Worm (Caenorhabditis elegans) whole organism, late embryonic: Measurements from ENCODE around the gene Y39E4B.6.

Experiments
- C08G9.2 ChIP-seq: sonication (generic microtip); optimal IDR thresholded peaks from 2 replicates; lab custom pipeline; 2016; ENCODE audit warnings: mild to moderate bottlenecking, missing genetic modification characterization, moderate library complexity, missing compliant biosample characterization
- C38D4.7 ChIP-seq: fragments of 200-800 bp; sonication (Bioruptor generic); optimal IDR thresholded peaks from 2 replicates; lab custom pipeline; 2018; ENCODE audit warnings: mild to moderate bottlenecking, missing genetic modification characterization, moderate library complexity, missing compliant biosample characterization
- K02D7.2 ChIP-seq: sonication (generic microtip); optimal IDR thresholded peaks from 2 replicates; lab custom pipeline; 2017; ENCODE audit warnings: mild to moderate bottlenecking, missing genetic modification characterization, missing compliant biosample characterization
- ahr-1 ChIP-seq: sonication (generic microtip); optimal IDR thresholded peaks from 2 replicates; lab custom pipeline; 2016; ENCODE audit warnings: missing genetic modification characterization, missing compliant biosample characterization
- ceh-18 ChIP-seq: sonication (generic microtip); optimal IDR thresholded peaks from 2 replicates; lab custom pipeline; 2016; ENCODE audit warnings: missing genetic modification characterization, missing compliant biosample characterization
- ceh-19 ChIP-seq: fragments of 200-800 bp; sonication (Bioruptor generic); optimal IDR thresholded peaks from 2 replicates; lab custom pipeline; 2018; ENCODE audit warnings: mild to moderate bottlenecking, missing genetic modification characterization, missing compliant biosample characterization
- ceh-2 ChIP-seq: sonication (generic microtip); optimal IDR thresholded peaks from 2 replicates; lab custom pipeline; 2016; ENCODE audit warnings: missing genotype, missing genetic modification characterization, missing compliant biosample characterization
- ceh-22 ChIP-seq: sonication (generic microtip); optimal IDR thresholded peaks from 2 replicates; lab custom pipeline; 2017; ENCODE audit warnings: missing biosample characterization, missing genetic modification characterization
- ceh-30 ChIP-seq: fragments of 150-350 bp; optimal IDR thresholded peaks from 2 replicates; lab custom pipeline; 2014; ENCODE audit warnings: missing biosample characterization, missing genetic modification characterization
- ceh-31 ChIP-seq: sonication (generic microtip); optimal IDR thresholded peaks from 2 replicates; lab custom pipeline; 2016; ENCODE audit warnings: missing genetic modification characterization, missing compliant biosample characterization
- ceh-34 ChIP-seq: sonication (generic microtip); optimal IDR thresholded peaks from 2 replicates; lab custom pipeline; 2016; ENCODE audit warnings: mild to moderate bottlenecking, missing genetic modification characterization, missing compliant biosample characterization
- ceh-45 ChIP-seq: fragments of 200-800 bp; sonication (Bioruptor generic); IDR thresholded peaks from 2 replicates; pipeline ENCODE4 v1.3.6; 2022; ENCODE audit warnings: missing genetic modification reagents, missing genetic modification characterization, missing compliant biosample characterization
- ceh-48 ChIP-seq: sonication (generic microtip); optimal IDR thresholded peaks from 2 replicates; lab custom pipeline; 2016; ENCODE audit warnings: missing genetic modification characterization, inconsistent platforms, missing compliant biosample characterization
- ceh-6 ChIP-seq: fragments of 200-800 bp; sonication (Bioruptor generic); optimal IDR thresholded peaks from 2 replicates; lab custom pipeline; 2018; ENCODE audit warnings: mild to moderate bottlenecking, missing genetic modification characterization, missing compliant biosample characterization
- ceh-9 ChIP-seq: sonication (generic microtip); optimal IDR thresholded peaks from 2 replicates; lab custom pipeline; 2016; ENCODE audit warnings: mild to moderate bottlenecking, missing genetic modification characterization, inconsistent platforms, missing compliant biosample characterization
- elt-2 ChIP-seq: sonication (generic microtip); optimal IDR thresholded peaks from 2 replicates; lab custom pipeline; 2016; ENCODE audit warnings: missing genetic modification reagents, missing genetic modification characterization, missing compliant biosample characterization
- elt-4 ChIP-seq: sonication (generic microtip); optimal IDR thresholded peaks from 2 replicates; lab custom pipeline; 2016; ENCODE audit warnings: missing genetic modification characterization, missing compliant biosample characterization
- eyg-1 ChIP-seq: sonication (generic microtip); optimal IDR thresholded peaks from 2 replicates; lab custom pipeline; 2016; ENCODE audit warnings: missing genotype, missing genetic modification characterization, missing compliant biosample characterization
- fax-1 ChIP-seq: sonication (generic microtip); optimal IDR thresholded peaks from 2 replicates; lab custom pipeline; 2016; ENCODE audit warnings: missing genotype, missing genetic modification characterization, missing compliant biosample characterization
- fkh-10 ChIP-seq: fragments of 150-350 bp; optimal IDR thresholded peaks from 2 replicates; lab custom pipeline; 2014; ENCODE audit warnings: missing biosample characterization, missing genetic modification reagents, missing genetic modification characterization
- fkh-6 ChIP-seq: sonication (generic microtip); optimal IDR thresholded peaks from 2 replicates; lab custom pipeline; 2016; ENCODE audit warnings: missing genetic modification characterization, missing compliant biosample characterization
- gmeb-2 ChIP-seq: sonication (generic microtip); optimal IDR thresholded peaks from 2 replicates; lab custom pipeline; 2016; ENCODE audit warnings: missing genetic modification characterization, inconsistent platforms, missing compliant biosample characterization
- hlh-15 ChIP-seq: sonication (generic microtip); optimal IDR thresholded peaks from 2 replicates; lab custom pipeline; 2016; ENCODE audit warnings: missing genetic modification characterization, missing compliant biosample characterization
- hlh-30 ChIP-seq: sonication (generic microtip); optimal IDR thresholded peaks from 2 replicates; lab custom pipeline; 2017; ENCODE audit warnings: antibody characterized with exemption, missing genetic modification characterization, missing compliant biosample characterization; ENCODE audit not compliant: insufficient read depth
- hlh-6 ChIP-seq: sonication (generic microtip); optimal IDR thresholded peaks from 2 replicates; lab custom pipeline; 2016; ENCODE audit warnings: missing genotype, missing genetic modification characterization, missing compliant biosample characterization
- hlh-8 ChIP-seq: sonication (generic microtip); optimal IDR thresholded peaks from 2 replicates; lab custom pipeline; 2016; ENCODE audit warnings: missing genotype, missing genetic modification characterization, missing compliant biosample characterization
- lin-11 ChIP-seq: fragments of 200-800 bp; sonication (Bioruptor generic); optimal IDR thresholded peaks from 2 replicates; lab custom pipeline; 2018; ENCODE audit warnings: mild to moderate bottlenecking, missing genetic modification characterization, missing compliant biosample characterization
- madf-2 ChIP-seq: sonication (generic microtip); optimal IDR thresholded peaks from 2 replicates; lab custom pipeline; 2017; ENCODE audit warnings: missing genetic modification characterization, missing compliant biosample characterization
- mec-3 ChIP-seq: sonication (generic microtip); optimal IDR thresholded peaks from 2 replicates; lab custom pipeline; 2016; ENCODE audit warnings: borderline replicate concordance, missing genetic modification characterization, missing compliant biosample characterization
- nhr-11 ChIP-seq: fragments of 150-350 bp; optimal IDR thresholded peaks from 2 replicates; lab custom pipeline; 2014; ENCODE audit warnings: missing biosample characterization, missing genetic modification characterization
- nhr-232 ChIP-seq: sonication (generic microtip); optimal IDR thresholded peaks from 2 replicates; lab custom pipeline; 2016; ENCODE audit warnings: missing genetic modification characterization, missing compliant biosample characterization
- npax-4 ChIP-seq: sonication (generic microtip); optimal IDR thresholded peaks from 2 replicates; lab custom pipeline; 2016; ENCODE audit warnings: missing genetic modification characterization, missing compliant biosample characterization
- odd-2 ChIP-seq: sonication (generic microtip); optimal IDR thresholded peaks from 2 replicates; lab custom pipeline; 2017; ENCODE audit warnings: antibody characterized with exemption, mild to moderate bottlenecking, missing genetic modification characterization, missing compliant biosample characterization
- pag-3 ChIP-seq: sonication (generic microtip); optimal IDR thresholded peaks from 2 replicates; lab custom pipeline; 2016; ENCODE audit warnings: missing compliant biosample characterization, missing genetic modification characterization, borderline replicate concordance
- pat-9 ChIP-seq: fragments of 200-800 bp; sonication (Bioruptor generic); optimal IDR thresholded peaks from 2 replicates; lab custom pipeline; 2018; ENCODE audit warnings: mild to moderate bottlenecking, missing genetic modification characterization, moderate library complexity, missing compliant biosample characterization
- pax-1 ChIP-seq: fragments of 150-350 bp; optimal IDR thresholded peaks from 2 replicates; lab custom pipeline; 2014; ENCODE audit warnings: missing biosample characterization, missing genetic modification characterization
- pha-2 ChIP-seq: sonication (generic microtip); optimal IDR thresholded peaks from 2 replicates; lab custom pipeline; 2017; ENCODE audit warnings: mild to moderate bottlenecking, missing genetic modification characterization, missing compliant biosample characterization
- pha-4 ChIP-seq: fragments of 150-350 bp; optimal IDR thresholded peaks from 2 replicates; lab custom pipeline; 2018; ENCODE audit warnings: missing biosample characterization, missing genetic modification reagents, missing genetic modification characterization
- rnt-1 ChIP-seq: sonication (generic microtip); optimal IDR thresholded peaks from 2 replicates; lab custom pipeline; 2016; ENCODE audit warnings: missing genetic modification characterization, missing compliant biosample characterization
- sdc-2 ChIP-seq: sonication (generic microtip); optimal IDR thresholded peaks from 2 replicates; lab custom pipeline; 2016; ENCODE audit warnings: missing genotype, missing genetic modification characterization, missing compliant biosample characterization
- sox-2 ChIP-seq: fragments of 200-800 bp; sonication (Bioruptor generic); IDR thresholded peaks from 2 replicates; pipeline ENCODE4 v1.3.6; 2022; ENCODE audit warnings: missing genetic modification reagents, missing genetic modification characterization, missing compliant biosample characterization
- sox-4 ChIP-seq: sonication (generic microtip); optimal IDR thresholded peaks from 2 replicates; lab custom pipeline; 2017; ENCODE audit warnings: mild to moderate bottlenecking, missing genetic modification characterization, inconsistent platforms, missing compliant biosample characterization
- syd-9 ChIP-seq: sonication (generic microtip); optimal IDR thresholded peaks from 2 replicates; lab custom pipeline; 2016; ENCODE audit warnings: mild to moderate bottlenecking, missing genetic modification characterization, moderate library complexity, missing compliant biosample characterization
- tbx-2 ChIP-seq: sonication (generic microtip); optimal IDR thresholded peaks from 2 replicates; lab custom pipeline; 2016; ENCODE audit warnings: missing genetic modification characterization, missing compliant biosample characterization
- unc-3 ChIP-seq, 2 experiments: fragments of 200-800 bp in 1 of 2; sonication (Bioruptor generic) in 1 of 2; sonication (generic microtip) in 1 of 2; conservative IDR thresholded peaks in 1 of 2; optimal IDR thresholded peaks in 1 of 2; 2 replicates each; pipeline versions ENCODE4 v1.3.6 to Lab custom; 2016 to 2022; ENCODE audit warnings: missing compliant biosample characterization in 2 of 2, missing genetic modification characterization in 2 of 2, missing genetic modification reagents in 1 of 2
- unc-42 ChIP-seq: sonication (generic microtip); optimal IDR thresholded peaks from 2 replicates; lab custom pipeline; 2016; ENCODE audit warnings: missing genotype, missing genetic modification characterization, missing compliant biosample characterization
- unc-55 ChIP-seq: sonication (generic microtip); optimal IDR thresholded peaks from 2 replicates; lab custom pipeline; 2017; ENCODE audit warnings: missing biosample characterization, missing genetic modification reagents, missing genetic modification characterization

Y39E4B.6 gene

DNA sequence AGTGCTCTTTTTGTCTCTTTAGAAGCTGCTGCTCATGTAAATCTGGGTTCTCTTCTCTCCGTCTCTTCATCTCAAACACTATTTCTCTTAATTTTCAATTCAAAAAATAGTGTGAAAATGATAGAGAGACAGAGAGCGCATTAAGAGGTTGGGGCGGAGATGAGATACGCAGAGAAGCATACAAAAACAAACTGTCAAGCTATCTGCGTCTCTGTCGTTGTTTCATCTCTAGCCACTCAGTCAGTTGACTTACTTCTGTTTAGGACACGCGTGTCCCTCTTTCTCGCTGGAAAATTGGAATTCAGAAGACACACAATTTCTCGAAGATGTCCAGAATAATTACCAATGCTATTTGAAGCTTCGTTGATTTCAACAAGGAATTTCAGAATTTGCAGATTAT, 9.4 kb upstream of the Y39E4B.6 start (continued):
- TF ChIP-seq sox-2 (GFP tag; lab: Robert Waterston, UW), result no peak
- no peak for TF ChIP-seq nhr-232 (tag; lab: Kevin White, UChicago)
- no peak for TF ChIP-seq fkh-10 (GFP tag; lab: Kevin White, UChicago)
- no peak for TF ChIP-seq fkh-6
- TF ChIP-seq pax-1 (tag; lab: Kevin White, UChicago), result peak; percentile 82
- TF ChIP-seq ceh-22, result no peak
- no peak for TF ChIP-seq ceh-6 (GFP tag; lab: Kevin White, UChicago)
- no peak for TF ChIP-seq ceh-2 (tag; lab: Kevin White, UChicago)
- no peak for TF ChIP-seq ceh-19

ce11 chrIII:13061734-13062133, 8.8 kb upstream of the Y39E4B.6 start:
- TF ChIP-seq sox-4 (tag; lab: Kevin White, UChicago), result no peak
- TF ChIP-seq madf-2 (tag; lab: Kevin White, UChicago), result peak; percentile 6
- no peak for TF ChIP-seq lin-11 (tag; lab: Kevin White, UChicago)
- no peak for TF ChIP-seq unc-42
- no peak for TF ChIP-seq gmeb-2 (tag; lab: Kevin White, UChicago)
- no peak for TF ChIP-seq pax-1 (tag; lab: Kevin White, UChicago)

ce11 chrIII:13062414-13062965, 8.1 kb upstream of the Y39E4B.6 start:
- TF ChIP-seq sdc-2 (tag; lab: Kevin White, UChicago), result peak; percentile 86
- TF ChIP-seq pat-9, result peak; percentile 63
- TF ChIP-seq hlh-30, result peak; percentile 93
- peak; percentile 96 for TF ChIP-seq ceh-31 (tag; lab: Kevin White, UChicago)
- peak; percentile 54 for TF ChIP-seq ceh-48 (tag; lab: Kevin White, UChicago)
- peak; percentile 16 for TF ChIP-seq odd-2
- peak; percentile 13 for TF ChIP-seq elt-2
- peak; percentile 74 for TF ChIP-seq fax-1
- TF ChIP-seq tbx-2 (tag; lab: Kevin White, UChicago), result peak; percentile 97
- TF ChIP-seq ahr-1, result peak; percentile 68
- TF ChIP-seq madf-2 (tag; lab: Kevin White, UChicago), result peak; percentile 61
- no peak for TF ChIP-seq ceh-45 (GFP tag; lab: Robert Waterston, UW)
- TF ChIP-seq npax-4 (tag; lab: Kevin White, UChicago), result no peak
- TF ChIP-seq pha-2 (tag; lab: Kevin White, UChicago), result peak; percentile 87
- TF ChIP-seq ceh-30 (tag; lab: Kevin White, UChicago), result peak; percentile 56
- TF ChIP-seq unc-3 (GFP tag; conservative IDR thresholded peaks at IDR 0.05; lab: Robert Waterston, UW), result no peak
- TF ChIP-seq unc-3 (tag; optimal IDR thresholded peaks at IDR 0.05; lab: Kevin White, UChicago), result peak; percentile 79
- TF ChIP-seq ceh-34 (tag; lab: Kevin White, UChicago), result peak; percentile 96
- no peak for TF ChIP-seq mec-3 (tag; lab: Kevin White, UChicago)
- peak; percentile 92 for TF ChIP-seq sox-2 (GFP tag; lab: Robert Waterston, UW)
- peak; percentile 96 for TF ChIP-seq unc-55 (GFP tag; lab: Kevin White, UChicago)
- TF ChIP-seq ceh-22, result peak; percentile 96
- TF ChIP-seq syd-9 (tag; lab: Kevin White, UChicago), result peak; percentile 65
- TF ChIP-seq C08G9.2 (tag; lab: Kevin White, UChicago), result peak; percentile 64
- peak; percentile 23 for TF ChIP-seq fkh-10 (GFP tag; lab: Kevin White, UChicago)
- peak; percentile 48 for TF ChIP-seq eyg-1 (tag; lab: Kevin White, UChicago)
- TF ChIP-seq elt-4, result no peak
- peak; percentile 51 for TF ChIP-seq pag-3 (tag; lab: Kevin White, UChicago)
- no peak for TF ChIP-seq pha-4 (tag; lab: Kevin White, UChicago)
- TF ChIP-seq C38D4.7, result no peak
- TF ChIP-seq hlh-6, result peak; percentile 50
- TF ChIP-seq pax-1 (tag; lab: Kevin White, UChicago), result no peak
- peak; percentile 96 for TF ChIP-seq rnt-1 (tag; lab: Kevin White, UChicago)
- no peak for TF ChIP-seq nhr-11
- TF ChIP-seq ceh-9 (tag; lab: Kevin White, UChicago), result no peak
- TF ChIP-seq ceh-2 (tag; lab: Kevin White, UChicago), result peak; percentile 86
- TF ChIP-seq hlh-15 (tag; lab: Kevin White, UChicago), result peak; percentile 51
- TF ChIP-seq hlh-8 (tag; lab: Kevin White, UChicago), result peak; percentile 74
- peak; percentile 31 for TF ChIP-seq K02D7.2
- TF ChIP-seq ceh-18 (tag; lab: Kevin White, UChicago), result peak; percentile 99
- peak; percentile 67 for TF ChIP-seq ceh-6 (GFP tag; lab: Kevin White, UChicago)
- TF ChIP-seq ceh-19, result peak; percentile 92
